Worm (Caenorhabditis elegans) whole organism, late embryonic: Measurements from ENCODE around the gene fbxa-214.

Experiments used
- C38D4.7 ChIP-seq: fragments of 200-800 bp; sonication (Bioruptor generic); optimal IDR thresholded peaks from 2 replicates; lab custom pipeline; 2018; ENCODE audit warnings: mild to moderate bottlenecking, missing genetic modification characterization, moderate library complexity, missing compliant biosample characterization
- F13H6.1 ChIP-seq: sonication (generic microtip); optimal IDR thresholded peaks from 2 replicates; lab custom pipeline; 2016; ENCODE audit warnings: missing genetic modification characterization, missing compliant biosample characterization
- K02D7.2 ChIP-seq: sonication (generic microtip); optimal IDR thresholded peaks from 2 replicates; lab custom pipeline; 2017; ENCODE audit warnings: mild to moderate bottlenecking, missing genetic modification characterization, missing compliant biosample characterization
- T23F11.4 ChIP-seq: fragments of 200-800 bp; sonication (Bioruptor generic); optimal IDR thresholded peaks from 2 replicates; lab custom pipeline; 2018; ENCODE audit warnings: mild to moderate bottlenecking, missing genetic modification characterization, missing compliant biosample characterization
- Y22D7AL.16 ChIP-seq: sonication (generic microtip); optimal IDR thresholded peaks from 2 replicates; lab custom pipeline; 2016; ENCODE audit warnings: missing genetic modification characterization, missing compliant biosample characterization
- ahr-1 ChIP-seq: sonication (generic microtip); optimal IDR thresholded peaks from 2 replicates; lab custom pipeline; 2016; ENCODE audit warnings: missing genetic modification characterization, missing compliant biosample characterization
- ama-1 ChIP-seq: fragments of 150-350 bp; optimal IDR thresholded peaks from 2 replicates; lab custom pipeline; 2014
- ceh-14 ChIP-seq: sonication (generic microtip); optimal IDR thresholded peaks from 2 replicates; lab custom pipeline; 2016; ENCODE audit warnings: missing genotype, missing genetic modification characterization, missing compliant biosample characterization
- ceh-18 ChIP-seq: sonication (generic microtip); optimal IDR thresholded peaks from 2 replicates; lab custom pipeline; 2016; ENCODE audit warnings: missing genetic modification characterization, missing compliant biosample characterization
- ceh-19 ChIP-seq: fragments of 200-800 bp; sonication (Bioruptor generic); optimal IDR thresholded peaks from 2 replicates; lab custom pipeline; 2018; ENCODE audit warnings: mild to moderate bottlenecking, missing genetic modification characterization, missing compliant biosample characterization
- ceh-2 ChIP-seq: sonication (generic microtip); optimal IDR thresholded peaks from 2 replicates; lab custom pipeline; 2016; ENCODE audit warnings: missing genotype, missing genetic modification characterization, missing compliant biosample characterization
- ceh-22 ChIP-seq: sonication (generic microtip); optimal IDR thresholded peaks from 2 replicates; lab custom pipeline; 2017; ENCODE audit warnings: missing biosample characterization, missing genetic modification characterization
- ceh-24 ChIP-seq: sonication (generic microtip); optimal IDR thresholded peaks from 2 replicates; lab custom pipeline; 2016; ENCODE audit warnings: mild to moderate bottlenecking, missing genetic modification characterization, missing compliant biosample characterization
- ceh-30 ChIP-seq: fragments of 150-350 bp; optimal IDR thresholded peaks from 2 replicates; lab custom pipeline; 2014; ENCODE audit warnings: missing biosample characterization, missing genetic modification characterization
- ceh-34 ChIP-seq: sonication (generic microtip); optimal IDR thresholded peaks from 2 replicates; lab custom pipeline; 2016; ENCODE audit warnings: mild to moderate bottlenecking, missing genetic modification characterization, missing compliant biosample characterization
- ceh-48 ChIP-seq: sonication (generic microtip); optimal IDR thresholded peaks from 2 replicates; lab custom pipeline; 2016; ENCODE audit warnings: missing genetic modification characterization, inconsistent platforms, missing compliant biosample characterization
- ceh-9 ChIP-seq: sonication (generic microtip); optimal IDR thresholded peaks from 2 replicates; lab custom pipeline; 2016; ENCODE audit warnings: mild to moderate bottlenecking, missing genetic modification characterization, inconsistent platforms, missing compliant biosample characterization
- che-1 ChIP-seq: sonication (generic microtip); optimal IDR thresholded peaks from 2 replicates; lab custom pipeline; 2016; ENCODE audit warnings: mild to moderate bottlenecking, missing genetic modification characterization, missing compliant biosample characterization
- dmd-4 ChIP-seq: sonication (generic microtip); optimal IDR thresholded peaks from 2 replicates; lab custom pipeline; 2016; ENCODE audit warnings: borderline replicate concordance, missing genetic modification characterization, missing compliant biosample characterization
- dve-1 ChIP-seq: sonication (generic microtip); optimal IDR thresholded peaks from 2 replicates; lab custom pipeline; 2017; ENCODE audit warnings: antibody characterized with exemption, mild to moderate bottlenecking, missing genetic modification characterization, missing compliant biosample characterization
- elt-2 ChIP-seq: sonication (generic microtip); optimal IDR thresholded peaks from 2 replicates; lab custom pipeline; 2016; ENCODE audit warnings: missing genetic modification reagents, missing genetic modification characterization, missing compliant biosample characterization
- elt-4 ChIP-seq: sonication (generic microtip); optimal IDR thresholded peaks from 2 replicates; lab custom pipeline; 2016; ENCODE audit warnings: missing genetic modification characterization, missing compliant biosample characterization
- ets-4 ChIP-seq: sonication (generic microtip); optimal IDR thresholded peaks from 2 replicates; lab custom pipeline; 2016; ENCODE audit warnings: missing genetic modification characterization, missing compliant biosample characterization
- eyg-1 ChIP-seq: sonication (generic microtip); optimal IDR thresholded peaks from 2 replicates; lab custom pipeline; 2016; ENCODE audit warnings: missing genotype, missing genetic modification characterization, missing compliant biosample characterization
- fax-1 ChIP-seq: sonication (generic microtip); optimal IDR thresholded peaks from 2 replicates; lab custom pipeline; 2016; ENCODE audit warnings: missing genotype, missing genetic modification characterization, missing compliant biosample characterization
- fkh-10 ChIP-seq: fragments of 150-350 bp; optimal IDR thresholded peaks from 2 replicates; lab custom pipeline; 2014; ENCODE audit warnings: missing biosample characterization, missing genetic modification reagents, missing genetic modification characterization
- gmeb-2 ChIP-seq: sonication (generic microtip); optimal IDR thresholded peaks from 2 replicates; lab custom pipeline; 2016; ENCODE audit warnings: missing genetic modification characterization, inconsistent platforms, missing compliant biosample characterization
- hlh-30 ChIP-seq: sonication (generic microtip); optimal IDR thresholded peaks from 2 replicates; lab custom pipeline; 2017; ENCODE audit warnings: antibody characterized with exemption, missing genetic modification characterization, missing compliant biosample characterization; ENCODE audit not compliant: insufficient read depth
- madf-2 ChIP-seq: sonication (generic microtip); optimal IDR thresholded peaks from 2 replicates; lab custom pipeline; 2017; ENCODE audit warnings: missing genetic modification characterization, missing compliant biosample characterization
- mec-3 ChIP-seq: sonication (generic microtip); optimal IDR thresholded peaks from 2 replicates; lab custom pipeline; 2016; ENCODE audit warnings: borderline replicate concordance, missing genetic modification characterization, missing compliant biosample characterization
- nhr-11 ChIP-seq: fragments of 150-350 bp; optimal IDR thresholded peaks from 2 replicates; lab custom pipeline; 2014; ENCODE audit warnings: missing biosample characterization, missing genetic modification characterization
- nhr-232 ChIP-seq: sonication (generic microtip); optimal IDR thresholded peaks from 2 replicates; lab custom pipeline; 2016; ENCODE audit warnings: missing genetic modification characterization, missing compliant biosample characterization
- odd-2 ChIP-seq: sonication (generic microtip); optimal IDR thresholded peaks from 2 replicates; lab custom pipeline; 2017; ENCODE audit warnings: antibody characterized with exemption, mild to moderate bottlenecking, missing genetic modification characterization, missing compliant biosample characterization
- pag-3 ChIP-seq: sonication (generic microtip); optimal IDR thresholded peaks from 2 replicates; lab custom pipeline; 2016; ENCODE audit warnings: missing compliant biosample characterization, missing genetic modification characterization, borderline replicate concordance
- pax-1 ChIP-seq: fragments of 150-350 bp; optimal IDR thresholded peaks from 2 replicates; lab custom pipeline; 2014; ENCODE audit warnings: missing biosample characterization, missing genetic modification characterization
- pha-2 ChIP-seq: sonication (generic microtip); optimal IDR thresholded peaks from 2 replicates; lab custom pipeline; 2017; ENCODE audit warnings: mild to moderate bottlenecking, missing genetic modification characterization, missing compliant biosample characterization
- pha-4 ChIP-seq: fragments of 150-350 bp; optimal IDR thresholded peaks from 2 replicates; lab custom pipeline; 2018; ENCODE audit warnings: missing biosample characterization, missing genetic modification reagents, missing genetic modification characterization
- pqm-1 ChIP-seq: sonication (generic microtip); optimal IDR thresholded peaks from 2 replicates; lab custom pipeline; 2016; ENCODE audit warnings: missing genetic modification characterization, missing compliant biosample characterization
- pros-1 ChIP-seq: fragments of 150-350 bp; optimal IDR thresholded peaks from 2 replicates; lab custom pipeline; 2014; ENCODE audit warnings: missing biosample characterization, missing genetic modification reagents, missing genetic modification characterization
- ref-2 ChIP-seq: sonication (generic microtip); optimal IDR thresholded peaks from 2 replicates; lab custom pipeline; 2016; ENCODE audit warnings: missing genetic modification characterization, missing compliant biosample characterization
- rnt-1 ChIP-seq: sonication (generic microtip); optimal IDR thresholded peaks from 2 replicates; lab custom pipeline; 2016; ENCODE audit warnings: missing genetic modification characterization, missing compliant biosample characterization
- sdc-2 ChIP-seq: sonication (generic microtip); optimal IDR thresholded peaks from 2 replicates; lab custom pipeline; 2016; ENCODE audit warnings: missing genotype, missing genetic modification characterization, missing compliant biosample characterization
- sox-2 ChIP-seq: fragments of 200-800 bp; sonication (Bioruptor generic); IDR thresholded peaks from 2 replicates; pipeline ENCODE4 v1.3.6; 2022; ENCODE audit warnings: missing genetic modification reagents, missing genetic modification characterization, missing compliant biosample characterization
- sox-4 ChIP-seq: sonication (generic microtip); optimal IDR thresholded peaks from 2 replicates; lab custom pipeline; 2017; ENCODE audit warnings: mild to moderate bottlenecking, missing genetic modification characterization, inconsistent platforms, missing compliant biosample characterization
- syd-9 ChIP-seq: sonication (generic microtip); optimal IDR thresholded peaks from 2 replicates; lab custom pipeline; 2016; ENCODE audit warnings: mild to moderate bottlenecking, missing genetic modification characterization, moderate library complexity, missing compliant biosample characterization
- ttx-3 ChIP-seq: sonication (generic microtip); optimal IDR thresholded peaks from 2 replicates; lab custom pipeline; 2016; ENCODE audit warnings: missing genetic modification reagents, missing genetic modification characterization, missing compliant biosample characterization
- unc-42 ChIP-seq: sonication (generic microtip); optimal IDR thresholded peaks from 2 replicates; lab custom pipeline; 2016; ENCODE audit warnings: missing genotype, missing genetic modification characterization, missing compliant biosample characterization
- unc-55 ChIP-seq: sonication (generic microtip); optimal IDR thresholded peaks from 2 replicates; lab custom pipeline; 2017; ENCODE audit warnings: missing biosample characterization, missing genetic modification reagents, missing genetic modification characterization
- unc-86 ChIP-seq: sonication (generic microtip); optimal IDR thresholded peaks from 2 replicates; lab custom pipeline; 2016; ENCODE audit warnings: missing genetic modification characterization, missing compliant biosample characterization
- ztf-16 ChIP-seq: sonication (generic microtip); optimal IDR thresholded peaks from 2 replicates; lab custom pipeline; 2017; ENCODE audit warnings: missing genetic modification characterization, missing compliant biosample characterization

fbxa-214 gene

DNA sequence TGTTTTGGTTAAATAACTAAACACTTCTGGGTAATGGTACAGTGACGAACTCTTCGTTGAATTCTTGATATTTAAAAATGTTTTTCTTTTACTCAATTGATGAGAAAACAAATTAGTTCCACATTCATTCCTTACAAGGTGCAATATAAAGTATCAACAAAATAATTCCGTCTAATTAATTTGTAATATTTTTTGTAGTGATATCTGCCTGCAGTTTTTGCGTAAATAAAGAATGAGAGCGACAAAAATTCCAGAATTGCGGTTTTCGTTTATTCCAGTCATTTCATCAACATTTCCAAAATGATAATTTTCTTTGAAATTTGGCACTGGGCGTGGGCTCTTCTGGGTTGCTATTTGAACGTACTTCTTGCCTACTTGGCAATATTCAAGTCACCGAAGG lies 14.6 kb downstream of the fbxa-214 start, which contains the start of gene srd-20:
srd-20 (plus strand) TSS at position 301 of the 400 bp plus-strand sequence.
- TF ChIP-seq ceh-19 (no peak), eyg-1 (no peak), nhr-11 (no peak), sdc-2 (tag; lab: Kevin White, UChicago) (no peak), ceh-9 (tag; lab: Kevin White, UChicago) (no peak), fax-1 (tag; lab: Kevin White, UChicago) (no peak), K02D7.2 (tag; lab: Kevin White, UChicago) (no peak), C38D4.7 (GFP tag; lab: Kevin White, UChicago) (no peak), Y22D7AL.16 (tag; lab: Kevin White, UChicago) (no peak), pax-1 (tag; lab: Kevin White, UChicago) (no peak), pha-2 (tag; lab: Kevin White, UChicago) (no peak), sox-4 (tag; lab: Kevin White, UChicago) (no peak), nhr-232 (tag; lab: Kevin White, UChicago) (no peak), F13H6.1 (tag; lab: Kevin White, UChicago) (no peak)

- TF ChIP-seq ref-2 (tag; lab: Kevin White, UChicago), result peak; percentile 46
- TF ChIP-seq sox-4 (tag; lab: Kevin White, UChicago), result no peak
- TF ChIP-seq ceh-24 (tag; lab: Kevin White, UChicago), result no peak
- no peak for TF ChIP-seq ama-1
- TF ChIP-seq ahr-1 (tag; lab: Kevin White, UChicago), result no peak
- peak; percentile 42 for TF ChIP-seq ceh-30
- no peak for TF ChIP-seq ceh-22 (tag; lab: Kevin White, UChicago)
- no peak for TF ChIP-seq K02D7.2 (tag; lab: Kevin White, UChicago)
- no peak for TF ChIP-seq fkh-10 (GFP tag; lab: Kevin White, UChicago)
- no peak for TF ChIP-seq pag-3 (tag; lab: Kevin White, UChicago)
- TF ChIP-seq unc-42 (tag; lab: Kevin White, UChicago), result peak; percentile 76
- TF ChIP-seq sdc-2 (tag; lab: Kevin White, UChicago), result no peak
- no peak for TF ChIP-seq elt-4 (tag; lab: Kevin White, UChicago)
- peak; percentile 79 for TF ChIP-seq ceh-14 (tag; lab: Kevin White, UChicago)
- TF ChIP-seq che-1 (tag; lab: Kevin White, UChicago), result no peak
- TF ChIP-seq pqm-1 (tag; lab: Kevin White, UChicago), result no peak
- TF ChIP-seq F13H6.1 (tag; lab: Kevin White, UChicago), result no peak
- no peak for TF ChIP-seq ets-4 (tag; lab: Kevin White, UChicago)
- peak; percentile 67 for TF ChIP-seq dve-1
- peak; percentile 70 for TF ChIP-seq ceh-34 (tag; lab: Kevin White, UChicago)
- peak; percentile 39 for TF ChIP-seq elt-2 (tag; lab: Kevin White, UChicago)
- no peak for TF ChIP-seq T23F11.4
- no peak for TF ChIP-seq ttx-3 (tag; lab: Kevin White, UChicago)
- TF ChIP-seq dmd-4 (tag; lab: Kevin White, UChicago), result no peak
- peak; percentile 46 for TF ChIP-seq pros-1
- peak; percentile 28 for TF ChIP-seq ceh-2 (tag; lab: Kevin White, UChicago)
- TF ChIP-seq unc-55, result peak; percentile 92
- peak; percentile 38 for TF ChIP-seq rnt-1 (tag; lab: Kevin White, UChicago)
- TF ChIP-seq eyg-1, result no peak
- no peak for TF ChIP-seq syd-9 (tag; lab: Kevin White, UChicago)
- peak; percentile 27 for TF ChIP-seq madf-2
- TF ChIP-seq mec-3, result no peak
- TF ChIP-seq ceh-18, result peak; percentile 44
- peak; percentile 77 for TF ChIP-seq pax-1 (tag; lab: Kevin White, UChicago)
- TF ChIP-seq gmeb-2, result no peak
- TF ChIP-seq hlh-30 (tag; lab: Kevin White, UChicago), result peak; percentile 63
- peak; percentile 40; the same call in 1 of the 2 replicates for TF ChIP-seq sox-2
- TF ChIP-seq odd-2 (tag; lab: Kevin White, UChicago), result no peak
- TF ChIP-seq C38D4.7 (GFP tag; lab: Kevin White, UChicago), result no peak
- peak; percentile 40 for TF ChIP-seq ceh-48 (tag; lab: Kevin White, UChicago)
- no peak for TF ChIP-seq fax-1 (tag; lab: Kevin White, UChicago)
- no peak for TF ChIP-seq unc-86 (tag; lab: Kevin White, UChicago)
- TF ChIP-seq ceh-19, result no peak
- TF ChIP-seq nhr-232 (tag; lab: Kevin White, UChicago), result no peak
- TF ChIP-seq ztf-16 (tag; lab: Kevin White, UChicago), result no peak
- no peak for TF ChIP-seq pha-4 (tag; lab: Kevin White, UChicago)
- TF ChIP-seq pha-2 (tag; lab: Kevin White, UChicago), result no peak
These were observed 16.6 kb downstream of the fbxa-214 start, which contains the start of gene seip-1 for ce11 chrV:6053188-6053687. seip-1 (minus strand) TSS chrV:6053238.
